Fruit fly (Drosophila melanogaster): ENCODE data around the gene CG31871.

dm6 chr2L:10677715-10678088 lies 15.8 kb downstream of the CG31871 start:
- TF ChIP-seq HLH106 (tag; optimal IDR thresholded peaks at IDR 0.05) = no peak
- TF ChIP-seq CrebA (GFP tag; optimal IDR thresholded peaks at IDR 0.05; ENCODE audit: borderline replicate concordance) = no peak
- TF ChIP-seq OdsH (GFP tag; optimal IDR thresholded peaks at IDR 0.05) = no peak
- TF ChIP-seq CG32264 (GFP tag; optimal IDR thresholded peaks at IDR 0.05) = no peak
- TF ChIP-seq h (GFP tag; optimal IDR thresholded peaks at IDR 0.05) = no peak
- TF ChIP-seq br (GFP tag; optimal IDR thresholded peaks at IDR 0.05) = no peak
- no peak for TF ChIP-seq Dif (GFP tag; optimal IDR thresholded peaks at IDR 0.05; ENCODE audit: partially characterized antibody)
- no peak for TF ChIP-seq sv (GFP tag; optimal IDR thresholded peaks at IDR 0.05)
- no peak for TF ChIP-seq psq (GFP tag; optimal IDR thresholded peaks at IDR 0.05)
- TF ChIP-seq fru (GFP tag; optimal IDR thresholded peaks at IDR 0.05) = peak; percentile 13

Data from whole organism, wandering third instar larva.